Worm (Caenorhabditis elegans): Measurements from ENCODE around the gene cyp-14A5.

DNA sequence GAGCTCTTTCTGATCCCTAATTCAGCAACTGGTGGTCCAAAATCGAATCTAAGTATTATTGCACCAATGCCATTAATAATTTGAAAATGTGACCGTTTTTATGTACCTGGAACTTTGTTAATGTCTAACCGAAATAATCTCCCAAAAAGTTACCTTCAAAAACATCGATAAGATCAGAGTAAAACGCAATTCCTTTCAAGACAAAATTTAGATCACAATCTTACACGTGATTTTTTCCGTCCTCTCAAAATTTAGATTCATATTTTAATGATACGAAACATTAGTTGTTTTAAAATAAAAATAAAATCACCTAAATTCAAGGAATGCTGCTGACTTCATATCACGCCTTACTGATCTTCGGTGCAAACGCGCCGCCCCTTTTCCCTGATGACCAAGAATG lies 3.3 kb upstream of the cyp-14A5 start:
- no peak for TF ChIP-seq mxl-1 (tag; optimal IDR thresholded peaks at IDR 0.05)
- no peak for TF ChIP-seq D2030.7 (GFP tag; IDR thresholded peaks at IDR 0.05)
- no peak for TF ChIP-seq lin-54 (GFP tag; optimal IDR thresholded peaks at IDR 0.05)
- no peak for TF ChIP-seq unc-130 (GFP tag; optimal IDR thresholded peaks at IDR 0.05)
- TF ChIP-seq hlh-26 (GFP tag; conservative IDR thresholded peaks at IDR 0.05), result no peak
- TF ChIP-seq somi-1 (GFP tag; optimal IDR thresholded peaks at IDR 0.05), result no peak
- TF ChIP-seq K12H6.12 (tag; optimal IDR thresholded peaks at IDR 0.05), result no peak
